Fruit fly (Drosophila melanogaster): ENCODE measurements around the gene nerfin-2.

dm6 chr3R:10119592-10119991 is 48.7 kb downstream of the nerfin-2 start:
- TF ChIP-seq Clk (GFP tag; optimal IDR thresholded peaks at IDR 0.05) = no peak
- TF ChIP-seq ovo (GFP tag; optimal IDR thresholded peaks at IDR 0.05) = no peak
- no peak for TF ChIP-seq bab1 (GFP tag; optimal IDR thresholded peaks at IDR 0.05)
- TF ChIP-seq Hr96 (GFP tag; optimal IDR thresholded peaks at IDR 0.05) = no peak
- no peak for TF ChIP-seq Crg-1 (GFP tag; optimal IDR thresholded peaks at IDR 0.05)
- no peak for TF ChIP-seq cnc (optimal IDR thresholded peaks at IDR 0.05)

All from whole organism, adult.